Worm (Caenorhabditis elegans): ENCODE measurements around the gene fbxa-169.

- TF ChIP-seq dao-5 (tag; optimal IDR thresholded peaks at IDR 0.05) (no peak), W03F9.2 (tag; optimal IDR thresholded peaks at IDR 0.05) (no peak), him-1 (tag; optimal IDR thresholded peaks at IDR 0.05) (no peak)
Measured at ce11 chrII:13675212-13675611, 26.9 kb downstream of the fbxa-169 start.

Measured in whole organism, L4/young adult.